Worm (Caenorhabditis elegans) whole organism, L4/young adult: Measurements from ENCODE around the gene Y43F8C.5.

ENCODE experiments used
- W03F9.2 ChIP-seq: fragments of 150-350 bp; optimal IDR thresholded peaks from 2 replicates; lab custom pipeline; 2014; ENCODE audit warnings: missing biosample characterization, missing genetic modification characterization
- dao-5 ChIP-seq: sonication (generic microtip); optimal IDR thresholded peaks from 2 replicates; lab custom pipeline; 2016; ENCODE audit warnings: missing genotype, missing genetic modification characterization, moderate library complexity, missing compliant biosample characterization
- him-1 ChIP-seq: sonication (generic microtip); optimal IDR thresholded peaks from 2 replicates; lab custom pipeline; 2016; ENCODE audit warnings: missing genotype, missing genetic modification reagents, missing genetic modification characterization, missing compliant biosample characterization

DNA sequence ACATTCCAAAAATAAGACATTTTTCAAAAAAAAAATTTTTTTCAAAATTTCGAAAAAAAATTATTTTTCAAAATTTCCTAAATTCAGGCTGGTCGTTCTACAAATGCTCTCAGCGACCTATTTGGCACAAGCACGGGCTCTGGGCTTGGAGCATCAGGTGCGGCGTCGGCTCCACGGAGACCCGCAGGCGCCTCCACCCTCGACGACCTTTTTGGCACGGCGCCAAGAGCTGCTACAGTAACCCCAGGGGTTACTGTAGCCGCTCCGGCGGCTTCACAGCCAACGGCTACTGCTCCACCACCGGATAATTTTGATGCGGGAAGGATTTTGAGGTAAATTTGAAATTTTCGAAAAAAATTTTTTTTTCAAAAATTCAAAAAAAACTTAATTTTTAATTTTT is 6.7 kb downstream of the Y43F8C.5 start:
- no peak for TF ChIP-seq him-1 (tag; lab: Kevin White, UChicago)
- no peak for TF ChIP-seq dao-5 (tag; lab: Kevin White, UChicago)
- TF ChIP-seq W03F9.2 (tag; lab: Kevin White, UChicago): no peak
